Worm (Caenorhabditis elegans) whole organism, mixed stage, embryonic: ENCODE data around the gene W01H2.2.

Source experiments
- bed-3 ChIP-seq: fragments of 200-800 bp; sonication (Bioruptor generic); optimal IDR thresholded peaks from 3 replicates; lab custom pipeline; 2018; ENCODE audit warnings: mild to moderate bottlenecking, missing genetic modification characterization, moderate library complexity, missing compliant biosample characterization
- elt-3 ChIP-seq: fragments of 150-350 bp; optimal IDR thresholded peaks from 2 replicates; lab custom pipeline; 2014; ENCODE audit warnings: missing biosample characterization, missing genetic modification characterization
- nhr-76 ChIP-seq: sonication (generic microtip); optimal IDR thresholded peaks from 2 replicates; lab custom pipeline; 2017; ENCODE audit warnings: missing biosample characterization, missing genetic modification characterization
- pha-4 ChIP-seq: fragments of 150-350 bp; optimal IDR thresholded peaks from 2 replicates; lab custom pipeline; 2018; ENCODE audit warnings: missing biosample characterization, missing genetic modification reagents, missing genetic modification characterization
- snpc-4 ChIP-seq: fragments of 150-350 bp; optimal IDR thresholded peaks from 2 replicates; lab custom pipeline; 2014; ENCODE audit warnings: missing biosample characterization, missing genetic modification characterization
- unc-62 ChIP-seq: fragments of 150-350 bp; optimal IDR thresholded peaks from 2 replicates; lab custom pipeline; 2014; ENCODE audit warnings: missing biosample characterization, missing genetic modification reagents, missing genetic modification characterization

- no peak for TF ChIP-seq nhr-76 (tag; lab: Kevin White, UChicago)
- TF ChIP-seq unc-62, result no peak
- TF ChIP-seq elt-3 (tag; lab: Kevin White, UChicago), result no peak
- no peak for TF ChIP-seq bed-3 (GFP tag; lab: Kevin White, UChicago)
- TF ChIP-seq snpc-4 (tag; lab: Kevin White, UChicago), result no peak
- no peak for TF ChIP-seq pha-4 (tag; lab: Kevin White, UChicago)
Measured at ce11 chrX:4252047-4252446, 33.8 kb upstream of the W01H2.2 start, which contains the start of gene srv-5.
